Worm (Caenorhabditis elegans) whole organism, L4/young adult: ENCODE measurements around the gene C44C10.11.

ENCODE experiments used
- W03F9.2 ChIP-seq: fragments of 150-350 bp; optimal IDR thresholded peaks from 2 replicates; lab custom pipeline; 2014; ENCODE audit warnings: missing biosample characterization, missing genetic modification characterization
- dao-5 ChIP-seq: sonication (generic microtip); optimal IDR thresholded peaks from 2 replicates; lab custom pipeline; 2016; ENCODE audit warnings: missing genotype, missing genetic modification characterization, moderate library complexity, missing compliant biosample characterization

DNA sequence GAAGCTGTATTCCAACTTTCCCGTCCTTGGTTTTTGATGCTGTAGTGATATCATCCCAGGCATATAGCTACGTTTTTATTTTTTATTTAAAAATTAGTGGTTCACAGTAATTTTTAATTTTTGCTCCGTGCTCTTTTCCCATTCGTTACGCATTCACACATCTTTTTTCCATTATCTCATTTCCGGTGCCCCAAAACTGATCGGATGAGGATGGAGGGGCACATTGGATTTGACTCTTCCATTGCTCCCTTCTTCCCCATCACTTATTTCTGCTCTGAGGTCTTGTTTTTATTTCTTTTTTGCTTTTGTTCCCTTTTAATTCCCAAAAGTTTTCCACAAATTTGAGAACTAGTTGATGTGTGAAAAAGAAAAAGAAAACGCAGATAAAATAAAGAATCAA, 43.0 kb upstream of the C44C10.11 start:
- TF ChIP-seq dao-5 (tag; lab: Kevin White, UChicago): no peak
- TF ChIP-seq W03F9.2: no peak
